Fruit fly (Drosophila melanogaster) whole organism, larva: Measurements from ENCODE around the gene Hr4.

Experiments used
- noc ChIP-seq: fragments of 200-800 bp; sonication (Bioruptor generic); optimal IDR thresholded peaks from 3 replicates; lab custom pipeline; 2019; ENCODE audit warnings: missing biosample characterization, mild to moderate bottlenecking, missing genetic modification characterization, moderate library complexity

Hr4 gene

dm6 chrX:1943337-1944244 is 1.9 kb downstream of the Hr4 start:
- peak; percentile 91 for TF ChIP-seq noc

- TF ChIP-seq noc = no peak
These were observed 2.7 kb downstream of the Hr4 start for dm6 chrX:1944245-1945114.

- no peak for TF ChIP-seq noc
These were observed 3.5 kb downstream of the Hr4 start for dm6 chrX:1945241-1945640.

DNA sequence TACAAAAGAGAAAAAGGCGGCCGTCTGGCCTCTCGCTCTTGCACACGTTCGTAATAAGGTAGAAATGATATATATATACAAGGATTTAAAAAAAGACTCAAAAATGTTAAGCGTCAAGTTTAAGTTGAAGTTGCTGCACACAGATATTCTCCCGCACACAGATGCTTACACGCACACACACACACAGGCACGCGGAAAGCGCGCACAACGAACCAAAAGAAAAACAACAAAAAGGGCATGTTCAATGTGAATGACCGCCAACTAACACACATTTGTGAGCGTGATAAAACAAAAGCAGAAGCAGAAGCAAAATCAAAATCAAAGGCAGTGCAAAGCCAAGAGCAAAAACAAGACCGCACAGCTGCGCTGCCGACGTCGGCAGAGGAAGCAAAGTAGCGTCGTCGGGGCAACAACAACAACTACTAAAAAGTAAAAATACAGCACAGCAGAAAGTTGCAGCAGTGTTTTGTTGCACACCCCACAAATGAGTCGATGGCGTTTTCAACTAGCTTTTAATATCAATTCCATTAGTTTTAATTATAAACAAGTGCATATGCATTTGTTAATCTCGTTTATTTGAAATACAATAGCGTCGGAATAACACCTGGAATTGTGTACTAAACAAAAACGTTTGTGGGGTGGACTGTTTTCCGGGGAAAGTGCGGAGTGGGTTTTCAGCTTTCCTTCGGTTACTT is 5.6 kb downstream of the Hr4 start:
- peak; percentile 89 for TF ChIP-seq noc

DNA sequence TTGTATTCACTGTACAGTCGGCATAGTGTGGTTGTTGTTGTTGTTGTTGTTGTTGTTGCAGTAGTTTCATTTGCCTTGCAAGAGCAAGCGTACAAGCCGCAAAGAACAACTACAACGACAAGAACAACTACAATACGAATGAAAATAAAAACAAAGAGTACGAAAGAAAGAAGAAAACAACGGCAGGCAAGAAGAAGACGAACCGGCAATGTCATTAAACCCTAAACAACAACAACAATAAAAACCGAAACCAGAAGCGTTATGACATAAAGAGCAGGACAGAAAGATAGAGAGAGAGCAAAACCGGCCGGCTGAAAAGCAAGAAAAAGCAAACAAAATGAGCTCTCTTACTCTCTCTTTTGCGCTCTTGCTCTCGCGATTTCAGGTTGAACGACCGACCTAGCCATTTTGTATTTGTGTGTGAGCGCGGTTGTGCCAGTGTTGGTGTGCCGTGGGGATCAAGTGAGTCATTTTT is 6.2 kb downstream of the Hr4 start:
- no peak for TF ChIP-seq noc

- TF ChIP-seq noc = peak; percentile 98
These were observed 6.8 kb downstream of the Hr4 start for dm6 chrX:1948508-1949065.

dm6 chrX:1949598-1949997 is 7.9 kb downstream of the Hr4 start:
- no peak for TF ChIP-seq noc

dm6 chrX:1950311-1950710 is 8.6 kb downstream of the Hr4 start:
- peak; percentile 35 for TF ChIP-seq noc

dm6 chrX:1951391-1952066 is 9.8 kb downstream of the Hr4 start:
- peak; percentile 90 for TF ChIP-seq noc

DNA sequence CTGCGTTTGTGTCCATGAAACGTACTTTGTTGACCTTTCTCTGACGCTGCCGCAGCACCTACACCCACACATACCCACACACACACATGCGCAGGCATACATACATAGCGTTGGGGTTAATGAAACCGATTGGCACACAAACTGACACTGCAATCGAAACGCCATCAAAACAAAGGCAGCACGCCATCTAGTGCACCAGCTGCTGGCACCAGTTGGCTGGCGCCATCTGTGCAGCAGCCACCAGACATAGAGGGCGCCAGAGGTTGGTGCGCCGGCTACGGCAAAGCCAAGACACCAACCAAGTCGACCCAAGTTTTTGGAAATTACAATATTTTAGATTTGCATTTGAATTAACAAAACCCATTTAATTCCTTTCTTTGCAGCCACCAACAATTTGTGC is 11.2 kb downstream of the Hr4 start:
- no peak for TF ChIP-seq noc

dm6 chrX:1963192-1963590 is 21.5 kb downstream of the Hr4 start:
- TF ChIP-seq noc = no peak

DNA sequence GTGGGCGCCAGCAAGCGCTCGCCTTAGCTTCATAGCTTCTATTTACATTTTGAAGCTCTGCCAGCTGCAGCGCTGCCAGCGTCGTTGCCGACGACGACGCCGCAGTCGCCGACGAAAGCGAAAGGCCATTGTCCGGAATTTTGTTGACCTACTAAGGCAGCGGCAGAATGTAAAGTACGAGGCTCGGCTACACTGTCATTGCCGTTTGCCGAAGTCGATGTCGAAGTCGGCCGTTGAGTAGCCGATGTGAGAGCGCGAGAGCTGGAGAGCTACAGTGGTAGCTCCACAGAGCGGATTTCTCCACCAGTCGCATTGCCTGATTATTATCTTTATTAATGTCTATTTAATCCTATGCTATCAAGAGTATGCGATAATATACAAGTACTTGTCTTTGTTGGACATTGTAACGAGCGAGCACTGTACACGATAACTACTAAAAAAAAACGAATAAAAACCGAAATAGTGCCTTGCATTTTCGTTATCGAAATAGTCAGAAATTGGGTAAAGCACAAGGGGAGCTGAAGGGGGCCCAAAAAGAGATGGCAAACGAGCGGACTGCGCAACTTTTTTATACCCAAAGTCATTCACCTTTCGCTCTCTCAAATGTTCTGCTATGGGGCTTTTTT is 22.0 kb downstream of the Hr4 start:
- peak; percentile 95 for TF ChIP-seq noc

DNA sequence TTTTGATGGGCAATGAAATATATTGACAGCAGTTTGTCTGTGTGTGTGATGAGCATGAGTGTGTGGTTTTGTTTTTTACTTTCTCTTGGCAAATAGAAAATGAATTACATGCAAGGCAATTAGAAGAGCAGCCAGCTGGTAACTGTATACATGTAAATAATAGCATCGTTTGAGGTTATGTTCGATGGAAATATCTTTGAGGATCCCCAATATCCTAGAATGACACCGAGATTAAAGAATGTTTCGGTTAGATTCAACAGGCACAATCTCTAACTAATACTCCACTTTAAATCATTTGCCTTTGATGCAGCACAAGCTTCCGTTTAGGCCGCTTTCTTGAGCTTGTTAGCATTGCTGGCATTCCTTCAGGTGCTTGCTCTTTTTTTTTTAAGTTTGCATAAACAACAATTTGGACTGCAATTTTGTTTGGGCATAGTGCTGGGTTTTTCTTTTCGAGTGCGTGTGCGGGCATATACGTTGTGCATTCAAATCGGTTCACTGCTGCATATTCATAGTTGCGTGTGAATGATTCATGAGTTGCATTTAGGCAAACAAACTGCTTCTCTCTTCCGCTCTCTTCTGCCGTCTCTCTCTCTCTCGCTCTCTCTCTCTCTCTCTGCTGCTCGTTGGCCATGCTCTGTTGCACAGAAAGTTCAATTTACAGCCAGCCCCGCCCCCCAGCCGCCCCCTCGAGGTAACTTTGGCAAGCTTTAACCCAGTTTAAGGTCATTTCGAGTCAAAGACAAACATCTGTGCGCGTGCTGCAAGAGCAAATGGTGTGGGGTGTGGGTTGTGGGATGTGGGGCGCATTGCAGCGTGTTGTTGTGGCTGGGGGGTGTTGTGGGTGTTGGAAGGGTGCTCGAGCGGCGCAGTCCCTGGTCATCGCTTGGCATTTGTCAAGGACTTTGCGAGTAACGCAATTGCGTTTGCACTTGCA is 22.9 kb downstream of the Hr4 start:
- TF ChIP-seq noc = no peak

DNA sequence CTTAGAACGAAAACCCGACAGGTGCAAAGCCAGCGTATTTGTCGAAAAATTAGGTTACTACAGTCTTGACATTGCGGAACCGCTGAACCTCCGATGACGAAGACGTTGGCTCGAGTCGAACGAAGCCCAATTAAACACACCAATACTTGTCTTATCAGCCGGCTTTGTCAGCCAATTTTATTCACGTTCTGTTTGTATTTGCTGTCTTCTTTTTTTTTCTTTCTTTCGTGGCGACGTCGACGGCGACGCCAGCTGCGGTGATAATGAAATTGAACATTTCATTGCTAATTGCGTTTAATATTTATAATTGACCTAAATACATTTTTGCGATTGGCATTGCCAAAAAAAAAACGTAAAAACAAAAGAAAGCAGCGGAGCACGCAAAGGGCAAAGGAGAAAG is 23.8 kb downstream of the Hr4 start:
- TF ChIP-seq noc = no peak
